Fruit fly (Drosophila melanogaster) whole organism, embryonic: ENCODE measurements around the gene CG3224.

Experiments
- Bgb ChIP-seq: fragments of 200-800 bp; sonication (Bioruptor generic); IDR thresholded peaks from 2 replicates; pipeline ENCODE4 v1.3.6; 2022; ENCODE audit warnings: missing biosample characterization, missing genetic modification characterization; ENCODE audit not compliant: partially characterized antibody
- CG10209 ChIP-seq: fragments of 200-800 bp; sonication (Bioruptor generic); optimal IDR thresholded peaks from 3 replicates; lab custom pipeline; 2017; ENCODE audit warnings: missing biosample characterization, mild to moderate bottlenecking, missing genetic modification characterization, missing genetic modification reagents
- CG11456 ChIP-seq: fragments of 200-800 bp; sonication (Bioruptor generic); IDR thresholded peaks from 3 replicates; pipeline ENCODE4 v1.3.6; 2022; ENCODE audit warnings: missing biosample characterization, missing genetic modification characterization
- CG11504 ChIP-seq: fragments of 200-800 bp; sonication (Bioruptor generic); optimal IDR thresholded peaks from 3 replicates; lab custom pipeline; 2019; ENCODE audit warnings: missing biosample characterization, mild to moderate bottlenecking, missing genetic modification characterization, moderate library complexity
- CG11695 ChIP-seq: fragments of 200-800 bp; sonication (Bioruptor generic); IDR thresholded peaks from 3 replicates; pipeline ENCODE4 v1.3.6; 2022; ENCODE audit warnings: missing biosample characterization, missing genetic modification characterization
- CG12659 ChIP-seq: fragments of 200-800 bp; sonication (Bioruptor generic); optimal IDR thresholded peaks from 3 replicates; lab custom pipeline; 2017; ENCODE audit warnings: mild to moderate bottlenecking, missing biosample characterization, missing genetic modification reagents, missing genetic modification characterization
- CG13624 ChIP-seq: fragments of 200-800 bp; sonication (Bioruptor generic); optimal IDR thresholded peaks from 2 replicates; lab custom pipeline; 2016; ENCODE audit warnings: missing biosample characterization, missing genetic modification characterization
- CG14050 ChIP-seq: fragments of 200-800 bp; sonication (Bioruptor generic); IDR thresholded peaks from 3 replicates; pipeline ENCODE4 v1.3.6; 2022; ENCODE audit warnings: missing biosample characterization, missing genetic modification characterization
- CG1603 ChIP-seq: fragments of 200-800 bp; sonication (Bioruptor generic); optimal IDR thresholded peaks from 2 replicates; lab custom pipeline; 2019; ENCODE audit warnings: missing biosample characterization, mild to moderate bottlenecking, missing genetic modification characterization, moderate library complexity
- CG16779 ChIP-seq: fragments of 200-800 bp; sonication (Bioruptor generic); IDR thresholded peaks from 2 replicates; pipeline ENCODE4 v1.3.6; 2022; ENCODE audit warnings: missing biosample characterization, missing genetic modification characterization
- CG16863 ChIP-seq: fragments of 200-800 bp; sonication (Bioruptor generic); optimal IDR thresholded peaks from 3 replicates; lab custom pipeline; 2016; ENCODE audit warnings: missing biosample characterization, missing genetic modification characterization
- CG17385 ChIP-seq: fragments of 200-800 bp; sonication (Bioruptor generic); optimal IDR thresholded peaks from 3 replicates; lab custom pipeline; 2018; ENCODE audit warnings: missing biosample characterization, mild to moderate bottlenecking, missing genetic modification characterization
- CG30403 ChIP-seq: fragments of 200-800 bp; sonication (Bioruptor generic); optimal IDR thresholded peaks from 3 replicates; lab custom pipeline; 2016; ENCODE audit warnings: missing biosample characterization, missing genetic modification characterization
- CG3065 ChIP-seq: fragments of 200-800 bp; sonication (Bioruptor generic); optimal IDR thresholded peaks from 2 replicates; lab custom pipeline; 2016; ENCODE audit warnings: missing biosample characterization, missing genetic modification characterization
- CG34224 ChIP-seq: fragments of 200-800 bp; sonication (Bioruptor generic); IDR thresholded peaks from 3 replicates; pipeline ENCODE4 v1.3.6; 2022; ENCODE audit warnings: missing biosample characterization, missing genetic modification characterization; ENCODE audit not compliant: partially characterized antibody
- CG6272 ChIP-seq: fragments of 200-800 bp; sonication (Bioruptor generic); IDR thresholded peaks from 2 replicates; pipeline ENCODE4 v1.3.6; 2022; ENCODE audit warnings: missing biosample characterization, missing genetic modification characterization
- CG7839 ChIP-seq: fragments of 200-800 bp; sonication (Bioruptor generic); optimal IDR thresholded peaks from 3 replicates; lab custom pipeline; 2018; ENCODE audit warnings: missing biosample characterization, mild to moderate bottlenecking, missing genetic modification characterization, moderate library complexity
- CG9797 ChIP-seq: fragments of 200-800 bp; sonication (Bioruptor generic); optimal IDR thresholded peaks from 3 replicates; lab custom pipeline; 2018; ENCODE audit warnings: missing biosample characterization, mild to moderate bottlenecking, missing genetic modification characterization
- Dp ChIP-seq: fragments of 200-800 bp; sonication (Bioruptor generic); optimal IDR thresholded peaks from 2 replicates; lab custom pipeline; 2018; ENCODE audit warnings: missing biosample characterization, mild to moderate bottlenecking, missing genetic modification characterization, moderate library complexity
- Ets65A ChIP-seq: fragments of 200-800 bp; sonication (Bioruptor generic); peaks from one replicate; lab custom pipeline; 2016; ENCODE audit warnings: missing biosample characterization, missing genetic modification characterization
- Fer1 ChIP-seq: fragments of 200-800 bp; sonication (Bioruptor generic); optimal IDR thresholded peaks from 2 replicates; lab custom pipeline; 2017; ENCODE audit warnings: missing biosample characterization, mild to moderate bottlenecking, missing genetic modification characterization
- Gsc ChIP-seq: fragments of 200-800 bp; sonication (Bioruptor generic); IDR thresholded peaks from 2 replicates; pipeline ENCODE4 v1.3.6; 2022; ENCODE audit warnings: missing biosample characterization, missing genetic modification characterization
- Hr51 ChIP-seq, 2 experiments: fragments of 200-800 bp; sonication (Bioruptor generic); optimal IDR thresholded peaks; 2 replicates in 1 of 2; 3 replicates in 1 of 2; lab custom pipeline; 2016 to 2018; ENCODE audit warnings: missing biosample characterization in 2 of 2, missing genetic modification characterization in 2 of 2, mild to moderate bottlenecking in 1 of 2, moderate library complexity in 1 of 2
- Med ChIP-seq: fragments of 200-800 bp; sonication (Bioruptor generic); peaks from one replicate; lab custom pipeline; 2016; ENCODE audit warnings: missing biosample characterization, missing genetic modification characterization, mild to moderate bottlenecking, inconsistent platforms, moderate library complexity
- NFAT ChIP-seq: fragments of 200-800 bp; sonication (Bioruptor generic); IDR thresholded peaks from 2 replicates; pipeline ENCODE4 v1.3.6; 2022; ENCODE audit warnings: missing biosample characterization, missing genetic modification characterization
- Neu2 ChIP-seq: fragments of 200-800 bp; sonication (Bioruptor generic); optimal IDR thresholded peaks from 3 replicates; lab custom pipeline; 2016; ENCODE audit warnings: missing biosample characterization, missing genetic modification characterization, borderline replicate concordance
- Oli ChIP-seq: fragments of 200-800 bp; sonication (Bioruptor generic); optimal IDR thresholded peaks from 2 replicates; lab custom pipeline; 2018; ENCODE audit warnings: missing biosample characterization, mild to moderate bottlenecking, missing genetic modification characterization, moderate library complexity
- Vsx1 ChIP-seq: fragments of 200-800 bp; sonication (Bioruptor generic); optimal IDR thresholded peaks from 2 replicates; lab custom pipeline; 2017; ENCODE audit warnings: missing biosample characterization, mild to moderate bottlenecking, missing genetic modification characterization, missing genetic modification reagents
- YL-1 ChIP-seq: fragments of 200-800 bp; sonication (Bioruptor generic); optimal IDR thresholded peaks from 3 replicates; lab custom pipeline; 2017; ENCODE audit warnings: missing biosample characterization, mild to moderate bottlenecking, missing genetic modification characterization
- abd-A ChIP-seq: fragments of 200-800 bp; sonication (Bioruptor generic); optimal IDR thresholded peaks from 3 replicates; lab custom pipeline; 2019; ENCODE audit warnings: missing biosample characterization, mild to moderate bottlenecking, missing genetic modification characterization, moderate library complexity
- bbx ChIP-seq: fragments of 200-800 bp; sonication (Bioruptor generic); IDR thresholded peaks from 2 replicates; pipeline ENCODE4 v1.3.6; 2022; ENCODE audit warnings: missing biosample characterization, missing genetic modification characterization; ENCODE audit not compliant: partially characterized antibody
- disco-r ChIP-seq: fragments of 200-800 bp; sonication (Bioruptor generic); optimal IDR thresholded peaks from 2 replicates; lab custom pipeline; 2016; ENCODE audit warnings: missing biosample characterization, missing genetic modification characterization
- hb ChIP-seq: fragments of 200-800 bp; sonication (Bioruptor generic); IDR thresholded peaks from 3 replicates; pipeline ENCODE4 v1.3.6; 2022; ENCODE audit warnings: missing biosample characterization, missing genetic modification characterization; ENCODE audit not compliant: partially characterized antibody
- ind ChIP-seq: fragments of 200-800 bp; sonication (Bioruptor generic); optimal IDR thresholded peaks from 3 replicates; lab custom pipeline; 2016; ENCODE audit warnings: missing biosample characterization, missing genetic modification characterization
- lbe ChIP-seq: fragments of 200-800 bp; sonication (Bioruptor generic); optimal IDR thresholded peaks from 2 replicates; lab custom pipeline; 2016; ENCODE audit warnings: missing biosample characterization, mild to moderate bottlenecking, missing genetic modification characterization
- pzg ChIP-seq: fragments of 200-800 bp; sonication (Bioruptor generic); optimal IDR thresholded peaks from 3 replicates; lab custom pipeline; 2018; ENCODE audit warnings: missing biosample characterization, mild to moderate bottlenecking, missing genetic modification characterization, moderate library complexity
- rib ChIP-seq: fragments of 200-800 bp; sonication (Bioruptor generic); IDR thresholded peaks from 2 replicates; pipeline ENCODE4 v1.3.6; 2022; ENCODE audit warnings: missing biosample characterization, missing genetic modification characterization
- row ChIP-seq: fragments of 200-800 bp; sonication (Bioruptor generic); IDR thresholded peaks from 3 replicates; pipeline ENCODE4 v1.3.6; 2022; ENCODE audit warnings: missing biosample characterization, missing genetic modification characterization
- salm ChIP-seq: fragments of 200-800 bp; sonication (Bioruptor generic); optimal IDR thresholded peaks from 2 replicates; lab custom pipeline; 2018; ENCODE audit warnings: missing biosample characterization, mild to moderate bottlenecking, missing genetic modification characterization
- stwl ChIP-seq: fragments of 200-800 bp; sonication (Bioruptor generic); optimal IDR thresholded peaks from 3 replicates; lab custom pipeline; 2018; ENCODE audit warnings: missing biosample characterization, mild to moderate bottlenecking, missing genetic modification characterization, moderate library complexity
- sug ChIP-seq: fragments of 200-800 bp; optimal IDR thresholded peaks from 2 replicates; lab custom pipeline; 2019; ENCODE audit warnings: missing biosample characterization, mild to moderate bottlenecking, missing genetic modification characterization, moderate library complexity
- toy ChIP-seq: fragments of 200-800 bp; sonication (Bioruptor generic); IDR thresholded peaks from 2 replicates; pipeline ENCODE4 v1.3.6; 2022; ENCODE audit warnings: missing biosample characterization, missing genetic modification characterization
- zen ChIP-seq: fragments of 200-800 bp; sonication (Bioruptor generic); optimal IDR thresholded peaks from 3 replicates; lab custom pipeline; 2018; ENCODE audit warnings: missing biosample characterization, mild to moderate bottlenecking, missing genetic modification characterization, moderate library complexity

CG3224 gene

dm6 chrX:6698248-6698812 lies 37.1 kb upstream of the CG3224 start, which contains the start of gene CG14440 (continued):
- TF ChIP-seq CG30403 (GFP tag; lab: Kevin White, UChicago) (no peak), hb (GFP tag; lab: Robert Waterston, UW) (no peak), CG13624 (GFP tag; lab: Kevin White, UChicago) (no peak), lbe (no peak), salm (no peak), CG11504 (tag; lab: Kevin White, UChicago) (peak; percentile 1), sug (peak; percentile 5), CG16779 (no peak), CG34224 (peak; percentile 40), Vsx1 (GFP tag; lab: Kevin White, UChicago) (peak; percentile 2), CG14050 (GFP tag; lab: Robert Waterston, UW) (no peak), stwl (tag; lab: Kevin White, UChicago) (peak; percentile 28), abd-A (tag; lab: Kevin White, UChicago) (peak; percentile 36), CG3065 (GFP tag; lab: Kevin White, UChicago) (no peak), CG12659 (GFP tag; lab: Kevin White, UChicago) (no peak), CG1603 (tag; lab: Kevin White, UChicago) (peak; percentile 8), disco-r (GFP tag; lab: Kevin White, UChicago) (no peak), Neu2 (GFP tag; lab: Kevin White, UChicago) (no peak), CG17385 (GFP tag; lab: Kevin White, UChicago) (no peak), Gsc (GFP tag; lab: Robert Waterston, UW) (no peak), Bgb (GFP tag; lab: Robert Waterston, UW) (no peak), rib (no peak), NFAT (GFP tag; lab: Robert Waterston, UW) (peak; percentile 8; the same call in 1 of the 2 replicates), YL-1 (GFP tag; lab: Kevin White, UChicago) (peak; percentile 54), Oli (no peak), bbx (GFP tag; lab: Robert Waterston, UW) (peak; percentile 25; the same call in 1 of the 2 replicates), CG16863 (GFP tag; lab: Kevin White, UChicago) (no peak), CG10209 (GFP tag; lab: Kevin White, UChicago) (no peak), CG7839 (tag; lab: Kevin White, UChicago) (no peak), zen (tag; lab: Kevin White, UChicago) (no peak), CG11695 (GFP tag; lab: Robert Waterston, UW) (no peak), CG6272 (GFP tag; lab: Robert Waterston, UW) (no peak), CG11456 (GFP tag; lab: Robert Waterston, UW) (no peak), toy (no peak), Med (GFP tag; lab: Kevin White, UChicago) (peak; percentile 77), Ets65A (GFP tag; lab: Kevin White, UChicago) (no peak), CG9797 (GFP tag; lab: Kevin White, UChicago) (peak; percentile 35), pzg (peak; percentile 39), Hr51 (GFP tag; optimal IDR thresholded peaks at IDR 0.05; lab: Kevin White, UChicago) (no peak), row (GFP tag; lab: Robert Waterston, UW) (peak; percentile 71), ind (GFP tag; lab: Kevin White, UChicago) (no peak), Dp (GFP tag; lab: Kevin White, UChicago) (peak; percentile 39), Fer1 (GFP tag; lab: Kevin White, UChicago) (peak; percentile 41)
